Worm (Caenorhabditis elegans) whole organism, L2 larva: Measurements from ENCODE around the gene ZK1248.11.

Experiments used
- aly-2 ChIP-seq: fragments of 150-350 bp; optimal IDR thresholded peaks from 2 replicates; lab custom pipeline; 2014; ENCODE audit warnings: missing biosample characterization, missing genetic modification characterization
- elt-1 ChIP-seq: fragments of 150-350 bp; optimal IDR thresholded peaks from 2 replicates; lab custom pipeline; 2014; ENCODE audit warnings: missing biosample characterization, missing genetic modification characterization
- snpc-4 ChIP-seq: fragments of 150-350 bp; optimal IDR thresholded peaks from 2 replicates; lab custom pipeline; 2014; ENCODE audit warnings: missing biosample characterization, missing genetic modification characterization

DNA sequence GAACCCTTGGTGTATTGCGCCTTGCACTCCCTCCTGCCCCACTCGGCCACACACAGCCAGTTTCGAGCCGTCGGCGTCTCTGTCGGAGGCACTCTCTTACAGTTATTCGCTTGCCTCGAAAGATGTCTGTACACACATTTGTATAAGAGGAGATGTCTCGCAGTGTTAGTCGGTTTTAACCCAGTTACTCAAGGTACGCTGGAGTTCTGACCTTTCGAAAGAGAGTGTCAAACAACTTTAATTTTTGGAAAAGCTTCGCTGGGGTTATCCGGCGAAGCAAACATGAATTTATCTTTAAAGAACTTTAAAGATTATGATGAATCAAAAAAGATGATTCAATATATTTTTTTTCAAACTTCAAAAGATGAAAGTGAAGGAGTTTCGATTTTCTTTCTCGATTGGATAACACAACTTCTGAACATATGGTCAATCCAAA, 16.3 kb upstream of the ZK1248.11 start:
- TF ChIP-seq snpc-4 (tag; lab: Kevin White, UChicago) (peak; percentile 100), aly-2 (tag; lab: Kevin White, UChicago) (peak; percentile 94), elt-1 (tag; lab: Kevin White, UChicago) (peak; percentile 45)
